Worm (Caenorhabditis elegans) whole organism, L3 larva: ENCODE data around the gene idpc-2.
A peak's percentile ranks its signal among the peaks of the same experiment; 100 is the strongest.

Experiments used
- R02D3.7 ChIP-seq: fragments of 150-350 bp; optimal IDR thresholded peaks from 2 replicates; lab custom pipeline; 2014; ENCODE audit warnings: missing biosample characterization, missing genetic modification characterization
- ZK546.5 ChIP-seq: sonication (generic microtip); optimal IDR thresholded peaks from 2 replicates; lab custom pipeline; 2017; ENCODE audit warnings: missing biosample characterization, missing genetic modification characterization
- aly-2 ChIP-seq: fragments of 150-350 bp; optimal IDR thresholded peaks from 2 replicates; lab custom pipeline; 2014; ENCODE audit warnings: missing biosample characterization, missing genetic modification characterization
- ceh-16 ChIP-seq: sonication (generic microtip); optimal IDR thresholded peaks from 2 replicates; lab custom pipeline; 2017; ENCODE audit warnings: missing biosample characterization, missing genetic modification characterization
- ceh-28 ChIP-seq: fragments of 150-350 bp; optimal IDR thresholded peaks from 2 replicates; lab custom pipeline; 2014; ENCODE audit warnings: missing biosample characterization, missing genetic modification reagents, missing genetic modification characterization
- ceh-82 ChIP-seq: fragments of 150-350 bp; optimal IDR thresholded peaks from 2 replicates; lab custom pipeline; 2014; ENCODE audit warnings: missing biosample characterization, missing genetic modification characterization
- ceh-9 ChIP-seq: sonication (generic microtip); optimal IDR thresholded peaks from 2 replicates; lab custom pipeline; 2018; ENCODE audit warnings: missing biosample characterization, missing genetic modification characterization
- egl-27 ChIP-seq: sonication (generic microtip); optimal IDR thresholded peaks from 4 replicates; lab custom pipeline; 2017; ENCODE audit warnings: missing biosample characterization, missing genetic modification reagents, missing genetic modification characterization
- egl-5 ChIP-seq: fragments of 150-350 bp; optimal IDR thresholded peaks from 2 replicates; lab custom pipeline; 2017; ENCODE audit warnings: missing biosample characterization, missing genetic modification reagents, missing genetic modification characterization, inconsistent platforms
- elt-2 ChIP-seq: sonication (generic microtip); optimal IDR thresholded peaks from 2 replicates; lab custom pipeline; 2016; ENCODE audit warnings: missing genetic modification reagents, mild to moderate bottlenecking, missing genetic modification characterization, missing compliant biosample characterization
- eor-1 ChIP-seq, 2 experiments: fragments of 150-350 bp; optimal IDR thresholded peaks; 2 replicates each; lab custom pipeline; 2014 to 2018; ENCODE audit warnings: missing biosample characterization in 2 of 2, missing genetic modification characterization in 2 of 2
- fkh-10 ChIP-seq: sonication (generic microtip); optimal IDR thresholded peaks from 2 replicates; lab custom pipeline; 2017; ENCODE audit warnings: missing biosample characterization, missing genetic modification reagents, missing genetic modification characterization
- fkh-2 ChIP-seq: fragments of 150-350 bp; optimal IDR thresholded peaks from 2 replicates; lab custom pipeline; 2014; ENCODE audit warnings: missing biosample characterization, missing genetic modification reagents, missing genetic modification characterization
- hmg-11 ChIP-seq: sonication (generic microtip); optimal IDR thresholded peaks from 2 replicates; lab custom pipeline; 2016; ENCODE audit warnings: missing genetic modification characterization, missing compliant biosample characterization
- jun-1 ChIP-seq: fragments of 150-350 bp; optimal IDR thresholded peaks from 2 replicates; lab custom pipeline; 2014; ENCODE audit warnings: missing biosample characterization, missing genetic modification reagents, missing genetic modification characterization
- lin-15B ChIP-seq: fragments of 150-350 bp; optimal IDR thresholded peaks from 2 replicates; lab custom pipeline; 2014; ENCODE audit warnings: missing biosample characterization, missing genetic modification characterization
- lin-39 ChIP-seq: fragments of 150-350 bp; optimal IDR thresholded peaks from 2 replicates; lab custom pipeline; 2018; ENCODE audit warnings: missing biosample characterization, missing genetic modification reagents, missing genetic modification characterization
- lsy-12 ChIP-seq: sonication (generic microtip); optimal IDR thresholded peaks from 2 replicates; lab custom pipeline; 2016; ENCODE audit warnings: mild to moderate bottlenecking, missing genetic modification characterization, missing compliant biosample characterization
- mml-1 ChIP-seq: fragments of 150-350 bp; sonication (generic microtip); optimal IDR thresholded peaks from 3 replicates; lab custom pipeline; 2014; ENCODE audit warnings: missing biosample characterization, missing genetic modification characterization
- nfya-1 ChIP-seq: sonication (generic microtip); optimal IDR thresholded peaks from 2 replicates; lab custom pipeline; 2017; ENCODE audit warnings: missing genetic modification characterization, mild to moderate bottlenecking, missing compliant biosample characterization, antibody characterized with exemption, moderate library complexity; ENCODE audit not compliant: insufficient read depth
- nhr-12 ChIP-seq: fragments of 150-350 bp; optimal IDR thresholded peaks from 2 replicates; lab custom pipeline; 2014; ENCODE audit warnings: missing biosample characterization, missing genetic modification characterization
- nhr-23 ChIP-seq: fragments of 150-350 bp; optimal IDR thresholded peaks from 2 replicates; lab custom pipeline; 2014; ENCODE audit warnings: missing biosample characterization, missing genetic modification reagents, missing genetic modification characterization
- nhr-237 ChIP-seq: fragments of 150-350 bp; optimal IDR thresholded peaks from 2 replicates; lab custom pipeline; 2014; ENCODE audit warnings: missing biosample characterization, missing genetic modification characterization
- nhr-25 ChIP-seq: sonication (generic microtip); optimal IDR thresholded peaks from 2 replicates; lab custom pipeline; 2017; ENCODE audit warnings: missing biosample characterization, missing genetic modification characterization
- nhr-43 ChIP-seq: sonication (generic microtip); optimal IDR thresholded peaks from 2 replicates; lab custom pipeline; 2016; ENCODE audit warnings: mild to moderate bottlenecking, missing genetic modification characterization, missing compliant biosample characterization; ENCODE audit not compliant: poor library complexity, severe bottlenecking
- nhr-67 ChIP-seq: fragments of 150-350 bp; optimal IDR thresholded peaks from 2 replicates; lab custom pipeline; 2014; ENCODE audit warnings: missing biosample characterization, missing genetic modification characterization
- nhr-76 ChIP-seq: fragments of 150-350 bp; sonication (generic microtip); optimal IDR thresholded peaks from 5 replicates; lab custom pipeline; 2014; ENCODE audit warnings: missing biosample characterization, missing genetic modification characterization
- nhr-77 ChIP-seq: fragments of 150-350 bp; optimal IDR thresholded peaks from 2 replicates; lab custom pipeline; 2014; ENCODE audit warnings: missing biosample characterization, missing genetic modification characterization
- pha-4 ChIP-seq: fragments of 150-350 bp; optimal IDR thresholded peaks from 2 replicates; lab custom pipeline; 2014; ENCODE audit warnings: missing biosample characterization, missing genetic modification reagents, missing genetic modification characterization
- pqm-1 ChIP-seq: fragments of 150-350 bp; optimal IDR thresholded peaks from 2 replicates; lab custom pipeline; 2017; ENCODE audit warnings: missing biosample characterization, missing genetic modification characterization, inconsistent platforms
- sea-2 ChIP-seq: fragments of 150-350 bp; sonication (generic microtip); optimal IDR thresholded peaks from 4 replicates; lab custom pipeline; 2014; ENCODE audit warnings: missing biosample characterization, missing genetic modification reagents, missing genetic modification characterization
- skn-1 ChIP-seq: fragments of 150-350 bp; optimal IDR thresholded peaks from 2 replicates; lab custom pipeline; 2014; ENCODE audit warnings: missing biosample characterization, missing genetic modification characterization
- snpc-4 ChIP-seq: fragments of 150-350 bp; optimal IDR thresholded peaks from 2 replicates; lab custom pipeline; 2014; ENCODE audit warnings: missing biosample characterization, missing genetic modification characterization
- tbx-2 ChIP-seq: sonication (generic microtip); optimal IDR thresholded peaks from 2 replicates; lab custom pipeline; 2016; ENCODE audit warnings: mild to moderate bottlenecking, missing genetic modification characterization, missing compliant biosample characterization
- unc-39 ChIP-seq: sonication (generic microtip); optimal IDR thresholded peaks from 4 replicates; lab custom pipeline; 2017; ENCODE audit warnings: missing biosample characterization, missing genetic modification characterization
- unc-62 ChIP-seq: fragments of 150-350 bp; sonication (generic microtip); optimal IDR thresholded peaks from 4 replicates; lab custom pipeline; 2014; ENCODE audit warnings: missing biosample characterization, missing genetic modification reagents, missing genetic modification characterization
- zag-1 ChIP-seq: fragments of 150-350 bp; optimal IDR thresholded peaks from 2 replicates; lab custom pipeline; 2014; ENCODE audit warnings: missing biosample characterization, missing genetic modification characterization
- ztf-11 ChIP-seq: fragments of 150-350 bp; optimal IDR thresholded peaks from 2 replicates; lab custom pipeline; 2014; ENCODE audit warnings: missing biosample characterization, missing genetic modification characterization
- ztf-4 ChIP-seq: fragments of 150-350 bp; optimal IDR thresholded peaks from 2 replicates; lab custom pipeline; 2014; ENCODE audit warnings: missing biosample characterization, missing genetic modification characterization

Gene idpc-2

DNA sequence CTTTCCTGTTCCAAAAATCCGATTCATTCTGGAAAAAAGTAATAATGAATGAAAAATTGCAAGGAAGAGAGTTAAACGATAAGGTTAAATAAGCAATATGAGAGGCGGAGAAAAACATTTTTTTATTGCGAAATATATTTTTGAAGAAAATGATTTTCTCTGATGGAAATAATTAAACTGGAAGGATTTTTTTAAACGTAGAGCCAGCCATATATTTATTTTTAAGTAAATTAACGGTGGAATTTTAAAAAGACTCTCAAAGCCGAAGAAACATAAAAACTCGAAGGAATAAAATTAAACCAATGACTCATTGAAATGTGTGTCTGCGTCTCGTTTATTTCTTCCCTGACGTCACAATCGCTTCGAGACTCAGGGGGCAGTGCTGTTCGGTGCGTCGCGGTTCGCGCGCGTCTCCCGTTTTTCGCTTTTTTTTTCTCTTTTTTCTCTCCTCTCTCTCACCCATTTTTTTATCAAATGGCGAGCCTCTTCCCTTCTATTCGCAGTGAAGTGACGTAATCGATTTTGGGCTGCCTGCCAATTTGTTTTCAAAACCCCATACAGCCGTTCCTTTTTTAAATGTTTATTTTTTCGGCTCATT, 14.9 kb downstream of the idpc-2 start, which contains the start of gene vps-60 (continued):
- peak; percentile 87 for TF ChIP-seq ceh-28 (tag; lab: Kevin White, UChicago)
- no peak for TF ChIP-seq ceh-9 (tag; lab: Kevin White, UChicago)
- TF ChIP-seq ceh-16 (tag; lab: Kevin White, UChicago), result no peak
- TF ChIP-seq unc-39 (tag; lab: Kevin White, UChicago), result no peak
- peak; percentile 89 for TF ChIP-seq egl-27 (tag; lab: Kevin White, UChicago)
- peak; percentile 59 for TF ChIP-seq R02D3.7 (tag; lab: Kevin White, UChicago)
- TF ChIP-seq ceh-82 (tag; lab: Kevin White, UChicago), result no peak
- peak; percentile 61 for TF ChIP-seq tbx-2 (tag; lab: Kevin White, UChicago)
- TF ChIP-seq jun-1 (tag; lab: Kevin White, UChicago), result peak; percentile 95
- TF ChIP-seq ZK546.5 (tag; lab: Kevin White, UChicago), result no peak
- peak; percentile 95 for TF ChIP-seq nfya-1
- TF ChIP-seq lsy-12 (tag; lab: Kevin White, UChicago), result peak; percentile 59
- TF ChIP-seq aly-2 (tag; lab: Kevin White, UChicago), result no peak
- no peak for TF ChIP-seq ztf-4 (tag; lab: Kevin White, UChicago)
- no peak for TF ChIP-seq zag-1
- TF ChIP-seq snpc-4 (tag; lab: Kevin White, UChicago), result peak; percentile 81
- TF ChIP-seq skn-1 (tag; lab: Kevin White, UChicago), result peak; percentile 57
- peak; percentile 25 for TF ChIP-seq nhr-77 (tag; lab: Kevin White, UChicago)
- TF ChIP-seq egl-5 (tag; lab: Kevin White, UChicago), result peak; percentile 89
- peak; percentile 93 for TF ChIP-seq nhr-25
- no peak for TF ChIP-seq ztf-11 (tag; lab: Kevin White, UChicago)

DNA sequence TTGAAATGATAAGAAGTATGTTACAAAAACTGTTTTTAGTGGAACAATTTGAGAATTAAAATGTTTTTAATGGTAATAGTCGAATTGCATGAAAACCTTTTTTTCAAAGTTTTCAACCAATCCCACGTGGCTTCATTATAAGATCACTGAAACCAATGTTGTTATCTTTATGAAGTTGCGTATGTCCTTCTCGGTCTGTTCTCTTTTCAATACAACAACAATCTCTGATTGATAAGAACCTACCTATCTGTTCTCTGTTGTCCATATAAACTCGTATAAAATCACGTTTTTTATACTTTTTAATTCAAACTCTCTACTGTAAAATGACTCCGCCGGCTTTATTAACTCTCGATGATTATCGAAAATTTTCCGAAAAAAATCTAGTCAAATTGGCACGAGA, 17.8 kb downstream of the idpc-2 start, which contains the start of gene F41E6.5:
Gene F41E6.5 (plus strand): TSS at position 209 of the 400 bp plus-strand sequence.
- TF ChIP-seq jun-1 (tag; lab: Kevin White, UChicago) (peak; percentile 4), pqm-1 (tag; lab: Kevin White, UChicago) (peak; percentile 82), pha-4 (tag; lab: Kevin White, UChicago) (peak; percentile 53), unc-62 (GFP tag; lab: Kevin White, UChicago) (no peak), nhr-23 (tag; lab: Kevin White, UChicago) (no peak), zag-1 (no peak), elt-2 (tag; lab: Kevin White, UChicago) (peak; percentile 77)

DNA sequence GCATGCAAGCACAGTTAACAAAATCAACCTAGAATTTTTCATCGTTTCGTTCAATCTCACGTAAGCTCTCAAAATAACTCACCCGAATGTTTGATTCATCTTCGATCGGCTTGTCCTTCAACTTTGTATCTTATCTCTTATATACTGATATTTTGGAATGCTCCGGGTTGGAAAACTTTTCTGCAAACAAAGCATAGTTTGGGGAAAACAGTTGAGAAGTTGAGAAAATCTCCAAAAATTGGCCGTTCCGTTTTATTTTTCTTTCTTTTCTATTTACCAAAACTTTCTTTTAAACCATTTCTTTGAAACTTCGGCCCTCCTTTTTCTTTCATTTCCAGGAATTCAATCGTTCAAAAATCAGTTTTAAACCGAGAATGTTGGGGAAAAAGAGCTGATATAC, 18.5 kb downstream of the idpc-2 start, which contains the start of gene F41E6.15:
Gene F41E6.15 (minus strand): TSS at position 101 of the 400 bp plus-strand sequence.
- TF ChIP-seq pqm-1 (tag; lab: Kevin White, UChicago), result no peak
- TF ChIP-seq hmg-11 (tag; lab: Kevin White, UChicago), result no peak

- TF ChIP-seq pha-4 (tag; lab: Kevin White, UChicago) (no peak), eor-1 (tag; optimal IDR thresholded peaks at IDR 0.05; lab: Kevin White, UChicago) (no peak), ztf-4 (tag; lab: Kevin White, UChicago) (no peak), unc-62 (GFP tag; lab: Kevin White, UChicago) (no peak), aly-2 (tag; lab: Kevin White, UChicago) (no peak), nhr-12 (tag; lab: Kevin White, UChicago) (no peak), snpc-4 (tag; lab: Kevin White, UChicago) (no peak), nhr-76 (tag; lab: Kevin White, UChicago) (no peak), nhr-43 (tag; lab: Kevin White, UChicago) (no peak), fkh-10 (no peak), mml-1 (tag; lab: Kevin White, UChicago) (no peak)
Observed at ce11 chrV:8601420-8601819, 19.7 kb downstream of the idpc-2 start, which contains the start of gene F41E6.8. TSS of gene F41E6.8 (minus strand) at chrV:8601520.

DNA sequence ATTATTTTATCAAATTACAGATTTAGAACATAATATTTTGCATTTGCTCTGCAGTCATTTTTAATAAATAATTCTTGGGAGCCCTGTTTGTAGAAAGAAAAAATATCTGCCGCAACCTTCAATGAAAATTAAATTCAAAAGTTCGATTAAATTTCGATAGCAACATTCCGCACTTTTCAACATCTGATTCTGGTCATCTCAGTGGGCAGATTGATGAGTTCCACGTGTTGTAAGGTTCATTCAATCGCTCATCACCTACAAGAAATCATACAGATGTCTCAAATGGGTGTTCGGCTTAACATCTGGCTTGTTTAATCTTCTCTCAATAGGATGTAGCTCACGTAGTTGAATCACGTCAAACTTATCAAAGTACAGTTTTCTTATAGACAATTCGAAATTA, 21.2 kb downstream of the idpc-2 start:
- TF ChIP-seq jun-1 (tag; lab: Kevin White, UChicago) (no peak), lin-15B (tag; lab: Kevin White, UChicago) (no peak), ztf-11 (tag; lab: Kevin White, UChicago) (no peak), lsy-12 (tag; lab: Kevin White, UChicago) (no peak), nhr-237 (no peak), nhr-67 (tag; lab: Kevin White, UChicago) (no peak), elt-2 (tag; lab: Kevin White, UChicago) (no peak), fkh-2 (tag; lab: Kevin White, UChicago) (no peak), nhr-76 (tag; lab: Kevin White, UChicago) (no peak), ceh-16 (tag; lab: Kevin White, UChicago) (no peak), lin-39 (no peak), ZK546.5 (tag; lab: Kevin White, UChicago) (no peak), unc-62 (GFP tag; lab: Kevin White, UChicago) (no peak), snpc-4 (tag; lab: Kevin White, UChicago) (no peak), ceh-82 (tag; lab: Kevin White, UChicago) (no peak), sea-2 (GFP tag; lab: Kevin White, UChicago) (no peak)
